Worm (Caenorhabditis elegans) whole organism, dauer: Measurements from ENCODE around the gene C08E3.1.
"Not testable (repeated sequence)": the region's sequence is repeated elsewhere in the genome, so short reads cannot be mapped to it uniquely, and the experiment has no call there.

Source experiments
- unc-62 ChIP-seq: sonication (generic microtip); optimal IDR thresholded peaks from 2 replicates; lab custom pipeline; 2017; ENCODE audit warnings: missing biosample characterization, missing genetic modification reagents, missing genetic modification characterization

Gene C08E3.1

ce11 chrII:1660888-1661287 is 27.3 kb downstream of the C08E3.1 start, which contains the start of gene ZC204.13:
Gene ZC204.13 (minus strand): TSS chrII:1660988.
- not testable (repeated sequence) for TF ChIP-seq unc-62

DNA sequence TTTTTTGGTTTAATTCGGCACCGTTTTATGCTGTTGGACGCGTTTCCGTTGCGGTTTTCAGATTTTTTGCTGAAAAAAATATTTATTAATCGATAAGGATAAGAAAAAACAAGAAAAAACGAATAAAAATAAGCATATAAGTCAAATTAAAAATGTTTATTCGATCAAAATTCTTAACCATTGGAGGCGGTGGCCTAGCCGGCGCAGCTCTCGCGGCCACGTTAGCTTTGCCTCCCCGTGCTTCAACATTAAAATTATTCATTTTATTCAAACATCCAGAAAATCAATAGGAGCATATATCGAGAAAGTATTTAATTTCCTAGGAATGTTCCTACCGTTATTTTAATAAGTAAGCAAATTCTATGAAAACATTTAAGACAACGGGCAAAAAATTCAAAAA is 29.3 kb downstream of the C08E3.1 start, which contains the start of gene ZC204.14:
Gene ZC204.14 (minus strand): TSS at position 69 of the 400 bp plus-strand sequence.
- TF ChIP-seq unc-62 = no peak

DNA sequence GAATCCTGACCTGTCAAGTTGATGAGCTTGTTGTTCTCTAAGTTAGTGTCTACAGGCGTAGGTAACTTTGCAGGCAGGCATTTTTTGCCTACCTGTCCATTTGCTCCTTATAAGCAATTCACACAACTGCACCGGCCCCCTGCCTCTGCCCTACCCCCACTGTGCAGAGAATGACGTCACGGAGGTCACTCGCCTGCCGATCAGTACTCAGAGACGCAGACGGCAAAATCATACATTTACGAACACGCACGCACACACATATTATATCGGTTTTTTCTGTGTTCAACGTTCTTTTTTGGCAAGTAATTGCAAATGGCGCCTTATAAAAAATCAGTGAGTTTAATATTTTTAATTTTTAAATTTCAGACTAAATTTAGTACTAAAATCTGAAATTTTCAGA is 29.9 kb downstream of the C08E3.1 start, which contains the start of gene duxl-1:
Gene duxl-1 (plus strand): TSS at position 184 of the 400 bp plus-strand sequence.
- no peak for TF ChIP-seq unc-62

- no peak for TF ChIP-seq unc-62
Measured at ce11 chrII:1666025-1666424, 32.4 kb downstream of the C08E3.1 start, which contains the start of gene srlf-29. Gene srlf-29 (plus strand): TSS chrII:1666325.

- TF ChIP-seq unc-62 = no peak
Measured at ce11 chrII:1668913-1669312, 35.3 kb downstream of the C08E3.1 start, which contains the start of gene srw-97. Gene srw-97 (minus strand): TSS chrII:1669013.

- TF ChIP-seq unc-62 = no peak
Measured at ce11 chrII:1670260-1670879, 36.8 kb downstream of the C08E3.1 start, which contains the start of gene nhx-6. Gene nhx-6 (plus strand): TSS chrII:1670829.

ce11 chrII:1670985-1671384 is 37.4 kb downstream of the C08E3.1 start:
- TF ChIP-seq unc-62 = no peak

DNA sequence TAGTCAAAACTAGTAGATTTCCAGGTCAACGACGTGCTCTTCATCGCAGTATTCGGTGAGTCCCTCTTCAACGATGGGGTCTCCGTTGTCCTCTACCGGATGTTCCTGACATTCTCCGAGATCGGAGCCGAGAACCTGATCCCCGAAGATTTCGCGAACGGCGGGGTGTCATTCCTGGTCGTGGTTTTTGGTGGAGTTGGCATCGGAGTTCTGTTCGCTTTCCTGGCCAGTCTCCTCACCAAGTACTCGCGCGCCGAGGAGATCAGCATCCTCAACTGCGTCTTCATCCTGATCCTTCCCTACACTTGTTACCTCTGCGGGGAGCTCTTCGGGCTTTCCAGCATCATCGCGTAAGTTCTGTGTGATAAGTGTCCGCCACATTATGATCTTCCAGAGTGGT is 39.1 kb downstream of the C08E3.1 start:
- TF ChIP-seq unc-62 = no peak

ce11 chrII:1676088-1676487 is 42.5 kb downstream of the C08E3.1 start, which contains the start of gene fbxb-17:
Gene fbxb-17 (plus strand): TSS chrII:1676388.
- no peak for TF ChIP-seq unc-62

- TF ChIP-seq unc-62 = no peak
Measured at ce11 chrII:1679081-1679480, 45.5 kb downstream of the C08E3.1 start, which contains the start of gene irld-36. Gene irld-36 (plus strand): TSS chrII:1679381.

ce11 chrII:1682218-1682617 is 48.6 kb downstream of the C08E3.1 start, which contains the start of gene fbxb-26:
Gene fbxb-26 (plus strand): TSS chrII:1682518.
- no peak for TF ChIP-seq unc-62
